Worm (Caenorhabditis elegans) whole organism, L4 larva: Measurements from ENCODE around the gene ZK180.5.

Experiments
- F10B5.3 ChIP-seq: sonication (generic microtip); optimal IDR thresholded peaks from 2 replicates; lab custom pipeline; 2016; ENCODE audit warnings: mild to moderate bottlenecking, missing genetic modification characterization, missing compliant biosample characterization
- aly-2 ChIP-seq: sonication (generic microtip); optimal IDR thresholded peaks from 2 replicates; lab custom pipeline; 2018; ENCODE audit warnings: missing biosample characterization, missing genetic modification characterization
- snpc-4 ChIP-seq: fragments of 150-350 bp; optimal IDR thresholded peaks from 2 replicates; lab custom pipeline; 2014; ENCODE audit warnings: missing biosample characterization, missing genetic modification characterization

ce11 chrIV:4506637-4507036, 10.3 kb downstream of the ZK180.5 start, which contains the start of gene gbb-2:
- no peak for TF ChIP-seq aly-2
- TF ChIP-seq snpc-4 = no peak
- TF ChIP-seq F10B5.3 = no peak
